Worm (Caenorhabditis elegans) whole organism, mixed stage, embryonic: ENCODE measurements around the gene F10G7.10.

Source experiments
- blmp-1 ChIP-seq: fragments of 150-350 bp; optimal IDR thresholded peaks from 2 replicates; lab custom pipeline; 2014; ENCODE audit warnings: missing biosample characterization, missing genetic modification characterization
- ceh-43 ChIP-seq: fragments of 200-800 bp; sonication (Bioruptor generic); optimal IDR thresholded peaks from 2 replicates; lab custom pipeline; 2018; ENCODE audit warnings: mild to moderate bottlenecking, missing genetic modification characterization, moderate library complexity, missing compliant biosample characterization
- ceh-83 ChIP-seq: fragments of 200-800 bp; sonication (Bioruptor generic); optimal IDR thresholded peaks from 2 replicates; lab custom pipeline; 2018; ENCODE audit warnings: mild to moderate bottlenecking, missing genetic modification characterization, missing compliant biosample characterization
- cnd-1 ChIP-seq: fragments of 200-800 bp; sonication (Bioruptor generic); optimal IDR thresholded peaks from 2 replicates; lab custom pipeline; 2018; ENCODE audit warnings: mild to moderate bottlenecking, missing genetic modification characterization, missing compliant biosample characterization
- elt-1 ChIP-seq: sonication (generic microtip); optimal IDR thresholded peaks from 2 replicates; lab custom pipeline; 2017; ENCODE audit warnings: missing genetic modification characterization, mild to moderate bottlenecking, missing compliant biosample characterization, antibody characterized with exemption, moderate library complexity, borderline replicate concordance; ENCODE audit not compliant: insufficient read depth
- ham-2 ChIP-seq: fragments of 200-800 bp; sonication (Bioruptor generic); optimal IDR thresholded peaks from 2 replicates; lab custom pipeline; 2018; ENCODE audit warnings: mild to moderate bottlenecking, missing genetic modification characterization, missing compliant biosample characterization
- mep-1 ChIP-seq: fragments of 150-350 bp; optimal IDR thresholded peaks from 2 replicates; lab custom pipeline; 2017; ENCODE audit warnings: missing biosample characterization, missing genetic modification reagents, missing genetic modification characterization, inconsistent platforms
- mls-2 ChIP-seq: sonication (generic microtip); optimal IDR thresholded peaks from 2 replicates; lab custom pipeline; 2016; ENCODE audit warnings: mild to moderate bottlenecking, missing genetic modification characterization, moderate library complexity, missing compliant biosample characterization
- nhr-76 ChIP-seq: sonication (generic microtip); optimal IDR thresholded peaks from 2 replicates; lab custom pipeline; 2017; ENCODE audit warnings: missing biosample characterization, missing genetic modification characterization
- snpc-4 ChIP-seq: fragments of 150-350 bp; optimal IDR thresholded peaks from 2 replicates; lab custom pipeline; 2014; ENCODE audit warnings: missing biosample characterization, missing genetic modification characterization
- unc-39 ChIP-seq: fragments of 150-350 bp; optimal IDR thresholded peaks from 2 replicates; lab custom pipeline; 2014; ENCODE audit warnings: missing biosample characterization, missing genetic modification characterization
- unc-62 ChIP-seq: fragments of 150-350 bp; optimal IDR thresholded peaks from 2 replicates; lab custom pipeline; 2014; ENCODE audit warnings: missing biosample characterization, missing genetic modification reagents, missing genetic modification characterization
- ztf-11 ChIP-seq: fragments of 150-350 bp; optimal IDR thresholded peaks from 2 replicates; lab custom pipeline; 2014; ENCODE audit warnings: missing biosample characterization, missing genetic modification characterization

DNA sequence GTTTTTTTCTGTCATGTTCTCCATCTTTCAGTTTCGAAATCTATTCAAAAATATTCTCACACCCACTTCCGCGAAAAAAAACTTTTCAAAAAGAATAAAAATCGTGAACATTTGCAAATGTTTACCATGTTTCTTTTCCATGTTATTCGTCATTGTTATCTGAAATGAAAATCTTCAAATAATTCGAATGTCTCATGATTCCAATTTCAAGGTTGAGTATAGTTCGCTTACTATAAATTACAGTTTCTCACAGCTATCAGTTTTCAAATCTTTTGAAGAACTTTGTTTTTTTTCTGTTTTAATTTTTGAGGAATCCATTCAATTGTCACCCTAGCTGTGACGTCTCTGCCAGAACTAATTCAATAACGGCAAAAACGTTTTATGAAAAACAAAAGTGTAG lies 33.8 kb upstream of the F10G7.10 start:
- TF ChIP-seq elt-1 (tag; lab: Kevin White, UChicago) (no peak), mls-2 (tag; lab: Kevin White, UChicago) (no peak), nhr-76 (tag; lab: Kevin White, UChicago) (no peak), ceh-43 (GFP tag; lab: Kevin White, UChicago) (no peak), mep-1 (tag; lab: Kevin White, UChicago) (no peak), ham-2 (no peak), unc-62 (GFP tag; lab: Kevin White, UChicago) (no peak), unc-39 (tag; lab: Kevin White, UChicago) (no peak), cnd-1 (tag; lab: Kevin White, UChicago) (no peak), blmp-1 (tag; lab: Kevin White, UChicago) (no peak), ztf-11 (no peak), ceh-83 (GFP tag; lab: Kevin White, UChicago) (no peak), snpc-4 (tag; lab: Kevin White, UChicago) (no peak)
